Worm (Caenorhabditis elegans): ENCODE results near the gene ugt-16.

ce11 chrV:12811810-12812209 is 13.0 kb upstream of the ugt-16 start:
- TF ChIP-seq sox-4 (tag; optimal IDR thresholded peaks at IDR 0.05) (no peak), pros-1 (tag; optimal IDR thresholded peaks at IDR 0.05) (no peak), C38D4.7 (GFP tag; optimal IDR thresholded peaks at IDR 0.05) (no peak)

All from whole organism, late embryonic.